Worm (Caenorhabditis elegans): ENCODE data around the gene pqn-79.
"Not testable (repeated sequence)": the region's sequence is repeated elsewhere in the genome, so short reads cannot be mapped to it uniquely, and the experiment has no call there.

Gene pqn-79

DNA sequence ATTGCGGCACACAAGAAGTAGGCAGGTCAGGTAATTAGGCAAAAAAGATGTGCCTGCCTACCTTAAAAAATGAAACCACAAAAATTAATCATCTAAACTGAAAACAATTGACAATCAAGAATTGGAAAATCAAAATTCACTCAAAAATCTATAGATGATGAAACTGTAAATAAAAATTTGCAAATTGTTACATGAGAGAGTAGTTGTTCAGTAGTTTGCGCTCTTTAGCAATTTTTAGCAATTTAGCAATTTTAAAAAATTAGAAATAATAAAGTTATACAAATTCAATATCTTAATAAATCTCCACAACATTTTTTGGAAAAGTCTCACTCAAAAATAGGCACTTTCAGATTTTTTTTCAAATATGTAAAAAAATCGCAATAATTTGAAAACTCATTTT is 23.3 kb upstream of the pqn-79 start:
- no peak for TF ChIP-seq nfya-1 (tag; optimal IDR thresholded peaks at IDR 0.05)
- TF ChIP-seq dmd-4 (tag; optimal IDR thresholded peaks at IDR 0.05; ENCODE audit: borderline replicate concordance) = no peak
- TF ChIP-seq syd-9 (tag; optimal IDR thresholded peaks at IDR 0.05) = no peak
- no peak for TF ChIP-seq lin-11 (tag; optimal IDR thresholded peaks at IDR 0.05)
- no peak for TF ChIP-seq T23F11.4 (GFP tag; optimal IDR thresholded peaks at IDR 0.05)
- TF ChIP-seq fkh-6 (tag; optimal IDR thresholded peaks at IDR 0.05) = no peak
- no peak for TF ChIP-seq che-1 (tag; optimal IDR thresholded peaks at IDR 0.05)
- no peak for TF ChIP-seq eyg-1 (tag; optimal IDR thresholded peaks at IDR 0.05)
- no peak for TF ChIP-seq odd-2 (tag; optimal IDR thresholded peaks at IDR 0.05)

DNA sequence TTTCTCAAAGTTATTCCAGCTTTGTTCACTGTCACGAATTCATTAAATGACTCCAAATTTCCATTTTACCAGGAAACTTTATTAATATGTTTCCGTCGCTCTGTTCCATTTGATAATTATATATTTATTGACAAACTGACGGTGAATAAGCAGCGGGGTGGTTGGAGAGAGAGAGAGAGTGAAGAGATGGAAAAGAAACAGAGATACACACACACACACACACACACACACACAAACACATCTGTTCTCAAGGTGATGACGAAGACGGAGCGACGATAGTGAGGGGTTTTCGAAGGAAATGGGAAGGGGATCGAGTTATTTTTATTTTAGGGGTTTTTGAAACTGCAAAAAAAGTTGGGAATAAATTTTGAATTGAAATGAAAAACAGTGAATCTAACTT is 21.5 kb upstream of the pqn-79 start:
- TF ChIP-seq elt-4 (tag; optimal IDR thresholded peaks at IDR 0.05) = no peak
- TF ChIP-seq unc-42 (tag; optimal IDR thresholded peaks at IDR 0.05) = peak; percentile 29
- peak; percentile 74 for TF ChIP-seq nfya-1 (tag; optimal IDR thresholded peaks at IDR 0.05)
- TF ChIP-seq pax-1 (tag; optimal IDR thresholded peaks at IDR 0.05) = peak; percentile 36
- TF ChIP-seq elt-2 (tag; optimal IDR thresholded peaks at IDR 0.05) = peak; percentile 37
- TF ChIP-seq fkh-10 (GFP tag; optimal IDR thresholded peaks at IDR 0.05) = no peak
- TF ChIP-seq K09A11.1 (tag; optimal IDR thresholded peaks at IDR 0.05; ENCODE audit: insufficient read depth) = no peak
- peak; percentile 26 for TF ChIP-seq hlh-8 (tag; optimal IDR thresholded peaks at IDR 0.05)
- no peak for TF ChIP-seq eyg-1 (tag; optimal IDR thresholded peaks at IDR 0.05)
- peak; percentile 21 for TF ChIP-seq tbx-2 (tag; optimal IDR thresholded peaks at IDR 0.05)
- peak; percentile 28 for TF ChIP-seq ceh-31 (tag; optimal IDR thresholded peaks at IDR 0.05)
- TF ChIP-seq ceh-19 (GFP tag; optimal IDR thresholded peaks at IDR 0.05) = no peak

DNA sequence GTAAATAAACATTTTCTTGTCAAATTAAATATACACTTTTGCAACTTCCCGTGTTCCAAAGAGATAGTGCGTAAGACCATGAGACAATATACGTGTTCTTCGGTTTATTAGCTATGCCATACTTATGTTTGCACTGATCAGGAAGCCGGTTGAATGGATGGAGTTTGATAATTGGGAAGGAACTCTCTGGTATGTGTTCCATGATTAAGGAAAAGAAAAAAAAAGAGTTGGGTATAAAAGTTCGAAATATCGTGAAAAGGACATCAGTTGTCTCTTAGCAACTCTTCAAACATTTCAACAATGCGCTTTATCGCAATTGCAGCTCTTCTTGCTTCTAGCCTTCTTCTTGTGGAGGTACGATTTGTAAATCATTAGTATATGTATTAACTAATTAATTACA is 16.6 kb upstream of the pqn-79 start, which contains the start of gene pqn-76:
Gene pqn-76, plus strand, starts transcription at position 301 of the 400 bp plus-strand sequence.
- TF ChIP-seq ztf-16 (tag; optimal IDR thresholded peaks at IDR 0.05); hlh-13 (GFP tag; optimal IDR thresholded peaks at IDR 0.05); npax-4 (tag; optimal IDR thresholded peaks at IDR 0.05): not testable (repeated sequence)

DNA sequence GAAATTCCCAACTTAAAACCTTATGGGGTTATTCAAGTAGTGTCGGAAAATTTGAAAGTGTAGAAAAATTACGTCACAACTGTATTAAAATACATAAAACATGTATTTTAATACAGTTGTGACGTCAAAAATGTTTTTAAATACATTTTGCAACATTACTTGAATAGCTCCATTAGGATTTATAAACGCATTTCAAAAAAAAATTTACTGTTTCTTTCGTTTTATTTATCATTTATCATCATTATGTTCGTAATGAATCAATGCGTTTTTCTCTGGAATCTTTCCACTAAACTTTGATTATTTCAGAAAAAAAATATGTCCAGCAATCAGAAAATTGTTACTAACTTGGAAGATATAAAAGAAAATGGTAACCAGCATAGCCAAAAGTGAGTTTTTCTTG is 11.8 kb upstream of the pqn-79 start, which contains the start of gene Y105C5A.508:
Gene Y105C5A.508, plus strand, starts transcription at position 301 of the 400 bp plus-strand sequence.
- TF ChIP-seq madf-2 (tag; optimal IDR thresholded peaks at IDR 0.05) (no peak), ceh-6 (GFP tag; optimal IDR thresholded peaks at IDR 0.05) (no peak), Y22D7AL.16 (tag; optimal IDR thresholded peaks at IDR 0.05) (no peak), lim-6 (tag; optimal IDR thresholded peaks at IDR 0.05) (no peak), pag-3 (tag; optimal IDR thresholded peaks at IDR 0.05; ENCODE audit: borderline replicate concordance) (no peak), ceh-9 (tag; optimal IDR thresholded peaks at IDR 0.05) (no peak), mec-3 (tag; optimal IDR thresholded peaks at IDR 0.05; ENCODE audit: borderline replicate concordance) (no peak), nhr-11 (tag; optimal IDR thresholded peaks at IDR 0.05) (no peak), nhr-232 (tag; optimal IDR thresholded peaks at IDR 0.05) (no peak), nfya-1 (tag; optimal IDR thresholded peaks at IDR 0.05) (no peak)

DNA sequence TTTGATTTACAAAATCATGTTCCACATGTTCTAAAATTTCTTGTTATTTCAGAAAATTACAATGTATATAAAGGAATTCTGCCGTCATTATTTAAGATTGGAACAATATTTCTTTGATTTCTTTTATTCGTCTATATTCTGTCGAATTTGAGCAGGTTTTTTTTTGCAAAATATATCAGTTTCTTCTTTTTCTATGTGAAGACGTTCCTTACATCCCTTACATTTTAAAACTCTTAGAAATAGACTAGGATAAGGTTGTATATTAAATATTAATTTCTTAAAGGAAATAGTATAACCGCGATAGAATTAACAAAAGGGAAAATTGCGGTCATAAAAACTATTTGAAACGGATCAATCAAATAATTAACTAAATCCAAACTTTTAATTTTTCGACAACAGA is 6.5 kb upstream of the pqn-79 start:
- TF ChIP-seq ceh-14 (tag; optimal IDR thresholded peaks at IDR 0.05) = no peak
- no peak for TF ChIP-seq madf-2 (tag; optimal IDR thresholded peaks at IDR 0.05)
- TF ChIP-seq ceh-6 (GFP tag; optimal IDR thresholded peaks at IDR 0.05) = no peak
- TF ChIP-seq ceh-2 (tag; optimal IDR thresholded peaks at IDR 0.05) = no peak
- TF ChIP-seq hlh-8 (tag; optimal IDR thresholded peaks at IDR 0.05) = no peak
- no peak for TF ChIP-seq Y22D7AL.16 (tag; optimal IDR thresholded peaks at IDR 0.05)
- TF ChIP-seq pag-3 (tag; optimal IDR thresholded peaks at IDR 0.05; ENCODE audit: borderline replicate concordance) = no peak
- TF ChIP-seq ahr-1 (tag; optimal IDR thresholded peaks at IDR 0.05) = no peak
- no peak for TF ChIP-seq ceh-45 (GFP tag; IDR thresholded peaks at IDR 0.05)
- TF ChIP-seq K02D7.2 (tag; optimal IDR thresholded peaks at IDR 0.05) = no peak
- TF ChIP-seq fkh-6 (tag; optimal IDR thresholded peaks at IDR 0.05) = no peak
- TF ChIP-seq ceh-24 (tag; optimal IDR thresholded peaks at IDR 0.05) = no peak

Measured in whole organism, late embryonic.